Fruit fly (Drosophila melanogaster): ENCODE results near the gene gudu.

gudu gene

DNA sequence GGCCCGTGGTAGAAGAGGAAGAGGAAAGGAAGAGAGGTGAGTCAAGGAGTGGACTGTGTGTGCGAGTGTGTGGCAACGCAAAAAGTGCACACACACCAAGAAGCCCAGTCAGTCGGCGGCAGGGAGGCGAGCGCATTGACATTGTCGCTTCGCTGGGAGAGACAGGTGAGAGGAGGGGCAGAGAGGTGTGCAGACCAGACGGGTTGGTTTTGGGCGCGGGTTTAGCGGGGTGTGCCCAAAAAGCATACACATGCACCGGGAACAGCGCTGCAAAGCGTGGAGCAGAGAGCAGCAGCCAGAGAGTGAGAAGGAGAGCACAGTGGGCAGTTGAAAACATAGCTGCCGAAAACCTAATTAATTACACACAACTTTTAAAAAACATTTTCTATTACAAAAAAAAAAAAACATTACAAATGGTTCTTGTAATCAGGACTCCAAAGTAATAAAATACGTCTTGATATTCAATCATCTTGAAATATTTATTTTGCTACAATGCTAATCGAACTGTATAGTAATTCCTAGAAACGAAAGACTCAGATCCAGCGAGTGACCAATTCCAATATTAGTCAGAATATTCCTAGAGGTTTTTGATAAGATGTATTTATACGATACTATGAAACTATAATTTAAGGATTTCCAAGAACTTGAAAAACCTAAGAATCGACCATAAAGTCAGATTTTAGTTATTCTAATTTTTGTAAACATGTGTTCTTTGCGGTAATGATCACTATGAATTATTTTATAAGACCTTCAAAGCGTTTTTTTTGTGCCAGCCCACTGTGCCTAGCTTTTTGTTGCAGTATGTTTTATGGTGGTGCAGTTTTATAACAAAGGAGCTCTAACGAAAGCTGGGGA lies 34.3 kb downstream of the gudu start (continued):
- TF ChIP-seq CG6808 (GFP tag; optimal IDR thresholded peaks at IDR 0.05), result peak; percentile 74
- TF ChIP-seq fd85E (GFP tag; optimal IDR thresholded peaks at IDR 0.05), result no peak
- TF ChIP-seq Eip93F (GFP tag; optimal IDR thresholded peaks at IDR 0.05), result no peak
- TF ChIP-seq Hr4 (GFP tag; optimal IDR thresholded peaks at IDR 0.05), result peak; percentile 81
- peak; percentile 77 for TF ChIP-seq CG15336 (GFP tag; IDR thresholded peaks at IDR 0.05)
- TF ChIP-seq Smox (GFP tag; optimal IDR thresholded peaks at IDR 0.05), result peak; percentile 80
- TF ChIP-seq CG7368 (GFP tag; optimal IDR thresholded peaks at IDR 0.05), result no peak
- TF ChIP-seq vri (GFP tag; optimal IDR thresholded peaks at IDR 0.05), result peak; percentile 48
- peak; percentile 76 for TF ChIP-seq net (GFP tag; optimal IDR thresholded peaks at IDR 0.05)
- TF ChIP-seq dsx (GFP tag; optimal IDR thresholded peaks at IDR 0.05; ENCODE audit: poor library complexity, severe bottlenecking), result peak; percentile 98
- TF ChIP-seq spab (GFP tag; optimal IDR thresholded peaks at IDR 0.05), result peak; percentile 72
- peak; percentile 41 for TF ChIP-seq CG1621 (tag; optimal IDR thresholded peaks at IDR 0.05)
- peak; percentile 75 for TF ChIP-seq OdsH (GFP tag; optimal IDR thresholded peaks at IDR 0.05)
- no peak for TF ChIP-seq CG11294 (GFP tag; IDR thresholded peaks at IDR 0.05)
- TF ChIP-seq ss (GFP tag; optimal IDR thresholded peaks at IDR 0.05), result peak; percentile 43 to 64
- TF ChIP-seq Ets96B (tag; optimal IDR thresholded peaks at IDR 0.05), result peak; percentile 33
- peak; percentile 69 for TF ChIP-seq cyc (GFP tag; optimal IDR thresholded peaks at IDR 0.05)
- peak; percentile 86 for TF ChIP-seq lz (GFP tag; optimal IDR thresholded peaks at IDR 0.05)
- peak; percentile 43 for TF ChIP-seq CG11902 (GFP tag; optimal IDR thresholded peaks at IDR 0.05)
- peak; percentile 71 for TF ChIP-seq Ets21C (GFP tag; optimal IDR thresholded peaks at IDR 0.05)
- peak; percentile 77 for TF ChIP-seq Lpt (GFP tag; optimal IDR thresholded peaks at IDR 0.05)
- peak; percentile 89 for TF ChIP-seq CG6163 (GFP tag; IDR thresholded peaks at IDR 0.05)

DNA sequence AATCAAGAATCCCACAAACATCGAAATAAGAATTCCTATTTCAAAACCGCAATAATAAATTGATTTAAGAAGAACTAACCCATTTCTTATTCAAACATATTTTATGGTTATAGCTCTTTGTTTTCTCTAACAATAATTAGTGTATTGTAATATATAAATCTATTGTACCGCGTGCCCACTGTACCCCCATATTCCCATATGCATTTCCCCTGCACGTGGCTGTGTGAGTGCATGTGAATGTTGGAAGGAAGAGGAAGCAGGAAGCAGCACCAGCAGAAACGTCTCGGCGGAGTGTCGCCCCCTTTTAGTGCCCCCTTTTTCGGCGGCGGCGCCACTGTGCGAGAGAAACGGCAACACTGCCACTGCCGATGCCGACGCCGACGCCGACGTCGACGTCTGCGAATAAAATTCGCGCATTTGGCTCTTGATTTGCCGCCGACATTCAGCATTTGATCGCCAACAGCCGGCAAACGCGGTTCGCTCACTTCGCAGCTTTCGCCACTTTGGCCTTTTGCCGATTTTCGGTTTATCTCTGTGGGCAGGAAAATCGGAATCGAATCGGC lies 35.1 kb downstream of the gudu start:
- TF ChIP-seq CG3032 (tag; optimal IDR thresholded peaks at IDR 0.05) (peak; percentile 76), salr (GFP tag; optimal IDR thresholded peaks at IDR 0.05) (peak; percentile 30 to 35), CG10631 (GFP tag; optimal IDR thresholded peaks at IDR 0.05) (peak; percentile 54), Ets21C (GFP tag; optimal IDR thresholded peaks at IDR 0.05) (peak; percentile 37), Ets96B (tag; optimal IDR thresholded peaks at IDR 0.05) (peak; percentile 82), Eip93F (GFP tag; optimal IDR thresholded peaks at IDR 0.05) (peak; percentile 79), CG11294 (GFP tag; IDR thresholded peaks at IDR 0.05) (peak; percentile 60; the same call in 1 of the 2 replicates), Sox15 (GFP tag; optimal IDR thresholded peaks at IDR 0.05) (peak; percentile 27), vri (GFP tag; optimal IDR thresholded peaks at IDR 0.05) (peak; percentile 66), eg (GFP tag; IDR thresholded peaks at IDR 0.05) (peak; percentile 85), Sox102F (GFP tag; optimal IDR thresholded peaks at IDR 0.05) (peak; percentile 81), pdm3 (GFP tag; optimal IDR thresholded peaks at IDR 0.05) (peak; percentile 58), Lpt (GFP tag; optimal IDR thresholded peaks at IDR 0.05) (peak; percentile 73), CG11762 (GFP tag; optimal IDR thresholded peaks at IDR 0.05; ENCODE audit: insufficient read depth) (peak; percentile 71), Smox (GFP tag; optimal IDR thresholded peaks at IDR 0.05) (peak; percentile 74), CG8319 (GFP tag; optimal IDR thresholded peaks at IDR 0.05) (peak; percentile 13), fkh (GFP tag; optimal IDR thresholded peaks at IDR 0.05) (no peak), net (GFP tag; optimal IDR thresholded peaks at IDR 0.05) (peak; percentile 62), topi (GFP tag; optimal IDR thresholded peaks at IDR 0.05) (peak; percentile 56), CG3919 (GFP tag; optimal IDR thresholded peaks at IDR 0.05) (peak; percentile 73), Hr39 (GFP tag; optimal IDR thresholded peaks at IDR 0.05) (peak; percentile 38), Hr4 (GFP tag; optimal IDR thresholded peaks at IDR 0.05) (peak; percentile 72), CG6163 (GFP tag; IDR thresholded peaks at IDR 0.05) (peak; percentile 82), lz (GFP tag; optimal IDR thresholded peaks at IDR 0.05) (peak; percentile 64), CG11902 (GFP tag; optimal IDR thresholded peaks at IDR 0.05) (peak; percentile 22), cyc (GFP tag; optimal IDR thresholded peaks at IDR 0.05) (peak; percentile 60), Blimp-1 (GFP tag; optimal IDR thresholded peaks at IDR 0.05) (peak; percentile 14), CG7368 (GFP tag; optimal IDR thresholded peaks at IDR 0.05) (peak; percentile 63), CG6854 (GFP tag; optimal IDR thresholded peaks at IDR 0.05) (peak; percentile 74), dac (GFP tag; optimal IDR thresholded peaks at IDR 0.05) (peak; percentile 41), esn (GFP tag; optimal IDR thresholded peaks at IDR 0.05) (peak; percentile 63), CG32006 (GFP tag; optimal IDR thresholded peaks at IDR 0.05) (peak; percentile 29), CG6792 (GFP tag; optimal IDR thresholded peaks at IDR 0.05) (peak; percentile 64), svp (GFP tag) (peak; percentile 86), CG8119 (GFP tag; IDR thresholded peaks at IDR 0.05) (peak; percentile 83), spab (GFP tag; optimal IDR thresholded peaks at IDR 0.05) (peak; percentile 22), OdsH (GFP tag; optimal IDR thresholded peaks at IDR 0.05) (peak; percentile 71), CG31627 (GFP tag; optimal IDR thresholded peaks at IDR 0.05) (peak; percentile 53)

Measured in whole organism, prepupa.